Fruit fly (Drosophila melanogaster) whole organism, embryonic: ENCODE data around the gene mask.

Source experiments
- Ada2b ChIP-seq: fragments of 200-800 bp; sonication (Bioruptor generic); IDR thresholded peaks from 2 replicates; pipeline ENCODE4 v1.3.6; 2022; ENCODE audit warnings: missing biosample characterization, missing genetic modification characterization
- Antp ChIP-seq: fragments of 200-800 bp; sonication (Bioruptor generic); optimal IDR thresholded peaks from 3 replicates; lab custom pipeline; 2016; ENCODE audit warnings: missing biosample characterization, missing genetic modification characterization
- CG10979 ChIP-seq: fragments of 200-800 bp; sonication (Bioruptor generic); optimal IDR thresholded peaks from 2 replicates; lab custom pipeline; 2018; ENCODE audit warnings: missing biosample characterization, mild to moderate bottlenecking, missing genetic modification characterization, moderate library complexity
- CG12071 ChIP-seq: fragments of 200-800 bp; sonication (Bioruptor generic); optimal IDR thresholded peaks from 3 replicates; lab custom pipeline; 2018; ENCODE audit warnings: missing biosample characterization, mild to moderate bottlenecking, missing genetic modification characterization
- CG14860 ChIP-seq: fragments of 200-800 bp; sonication (Bioruptor generic); IDR thresholded peaks from 3 replicates; pipeline ENCODE4 v1.3.6; 2022; ENCODE audit warnings: missing biosample characterization, missing genetic modification characterization; ENCODE audit not compliant: partially characterized antibody
- CG1529 ChIP-seq: fragments of 200-800 bp; sonication (Bioruptor generic); optimal IDR thresholded peaks from 3 replicates; lab custom pipeline; 2018; ENCODE audit warnings: missing biosample characterization, missing genetic modification characterization
- CG15479 ChIP-seq: fragments of 200-800 bp; sonication (Bioruptor generic); optimal IDR thresholded peaks from 3 replicates; lab custom pipeline; 2019; ENCODE audit warnings: missing biosample characterization, mild to moderate bottlenecking, missing genetic modification characterization, moderate library complexity
- CG17385 ChIP-seq: fragments of 200-800 bp; sonication (Bioruptor generic); optimal IDR thresholded peaks from 3 replicates; lab custom pipeline; 2018; ENCODE audit warnings: missing biosample characterization, mild to moderate bottlenecking, missing genetic modification characterization
- CG17912 ChIP-seq: fragments of 200-800 bp; sonication (Bioruptor generic); optimal IDR thresholded peaks from 2 replicates; lab custom pipeline; 2018; ENCODE audit warnings: missing biosample characterization, mild to moderate bottlenecking, missing genetic modification characterization
- CG18476 ChIP-seq: fragments of 200-800 bp; sonication (Bioruptor generic); optimal IDR thresholded peaks from 2 replicates; lab custom pipeline; 2016; ENCODE audit warnings: missing biosample characterization, mild to moderate bottlenecking, missing genetic modification characterization
- CG2199 ChIP-seq: fragments of 200-800 bp; sonication (Bioruptor generic); IDR thresholded peaks from 3 replicates; pipeline ENCODE4 v1.3.6; 2022; ENCODE audit warnings: missing biosample characterization, missing genetic modification characterization
- CG31388 ChIP-seq: fragments of 200-800 bp; sonication (Bioruptor generic); optimal IDR thresholded peaks from 2 replicates; lab custom pipeline; 2016; ENCODE audit warnings: missing biosample characterization, missing genetic modification characterization
- CG34376 ChIP-seq: fragments of 200-800 bp; sonication (Bioruptor generic); optimal IDR thresholded peaks from 2 replicates; lab custom pipeline; 2018; ENCODE audit warnings: missing biosample characterization, mild to moderate bottlenecking, missing genetic modification characterization
- CG3995 ChIP-seq: fragments of 200-800 bp; sonication (Bioruptor generic); optimal IDR thresholded peaks from 3 replicates; lab custom pipeline; 2016; ENCODE audit warnings: missing biosample characterization, missing genetic modification characterization
- CG4617 ChIP-seq: fragments of 200-800 bp; sonication (Bioruptor generic); optimal IDR thresholded peaks from 3 replicates; lab custom pipeline; 2016; ENCODE audit warnings: missing biosample characterization, missing genetic modification characterization, borderline replicate concordance
- CG4707 ChIP-seq: fragments of 200-800 bp; sonication (Bioruptor generic); optimal IDR thresholded peaks from 2 replicates; lab custom pipeline; 2018; ENCODE audit warnings: missing biosample characterization, mild to moderate bottlenecking, missing genetic modification characterization, moderate library complexity
- CG4730 ChIP-seq: fragments of 200-800 bp; sonication (Bioruptor generic); IDR thresholded peaks from 2 replicates; pipeline ENCODE4 v1.3.6; 2022; ENCODE audit warnings: missing biosample characterization, missing genetic modification characterization
- CG6689 ChIP-seq: fragments of 200-800 bp; sonication (Bioruptor generic); IDR thresholded peaks from 2 replicates; pipeline ENCODE4 v1.3.6; 2022; ENCODE audit warnings: missing biosample characterization, missing genetic modification characterization
- CG7745 ChIP-seq: fragments of 200-800 bp; sonication (Bioruptor generic); optimal IDR thresholded peaks from 2 replicates; lab custom pipeline; 2018; ENCODE audit warnings: missing biosample characterization, mild to moderate bottlenecking, missing genetic modification characterization, moderate library complexity
- CG7963 ChIP-seq: fragments of 200-800 bp; sonication (Bioruptor generic); IDR thresholded peaks from 3 replicates; pipeline ENCODE4 v1.3.6; 2022; ENCODE audit warnings: missing biosample characterization, missing genetic modification characterization; ENCODE audit not compliant: partially characterized antibody
- Chrac-16 ChIP-seq: fragments of 200-800 bp; sonication (Bioruptor generic); optimal IDR thresholded peaks from 3 replicates; lab custom pipeline; 2016; ENCODE audit warnings: missing biosample characterization, missing genetic modification characterization
- D19B ChIP-seq: fragments of 200-800 bp; sonication (Bioruptor generic); optimal IDR thresholded peaks from 2 replicates; lab custom pipeline; 2017; ENCODE audit warnings: missing biosample characterization, mild to moderate bottlenecking, missing genetic modification characterization
- HHEX ChIP-seq: fragments of 200-800 bp; sonication (Bioruptor generic); optimal IDR thresholded peaks from 3 replicates; lab custom pipeline; 2017; ENCODE audit warnings: missing biosample characterization, mild to moderate bottlenecking, missing genetic modification characterization, missing genetic modification reagents
- HLH3B ChIP-seq: fragments of 200-800 bp; sonication (Bioruptor generic); IDR thresholded peaks from 2 replicates; pipeline ENCODE4 v1.3.6; 2022; ENCODE audit warnings: missing biosample characterization, missing genetic modification characterization
- Mrtf ChIP-seq: fragments of 200-800 bp; sonication (Bioruptor generic); IDR thresholded peaks from 3 replicates; pipeline ENCODE4 v1.3.6; 2022; ENCODE audit warnings: missing biosample characterization, missing genetic modification characterization
- NC2α ChIP-seq: fragments of 200-800 bp; sonication (Bioruptor generic); optimal IDR thresholded peaks from 2 replicates; lab custom pipeline; 2016; ENCODE audit warnings: missing biosample characterization, missing genetic modification characterization
- NC2β ChIP-seq: fragments of 200-800 bp; sonication (Bioruptor generic); optimal IDR thresholded peaks from 2 replicates; lab custom pipeline; 2016; ENCODE audit warnings: missing biosample characterization, missing genetic modification characterization
- Nf-YC ChIP-seq: fragments of 200-800 bp; optimal IDR thresholded peaks from 3 replicates; lab custom pipeline; 2019; ENCODE audit warnings: missing biosample characterization, mild to moderate bottlenecking, missing genetic modification characterization, moderate library complexity
- Sry-δ ChIP-seq: fragments of 200-800 bp; sonication (Bioruptor generic); optimal IDR thresholded peaks from 2 replicates; lab custom pipeline; 2016; ENCODE audit warnings: missing biosample characterization, missing genetic modification characterization
- amos ChIP-seq: fragments of 200-800 bp; sonication (Bioruptor generic); IDR thresholded peaks from 2 replicates; pipeline ENCODE4 v1.3.6; 2022; ENCODE audit warnings: missing biosample characterization, missing genetic modification characterization; ENCODE audit not compliant: partially characterized antibody
- caup ChIP-seq: fragments of 200-800 bp; sonication (Bioruptor generic); optimal IDR thresholded peaks from 3 replicates; lab custom pipeline; 2017; ENCODE audit warnings: missing biosample characterization, mild to moderate bottlenecking, missing genetic modification characterization, moderate library complexity; ENCODE audit not compliant: severe bottlenecking
- chinmo ChIP-seq: fragments of 200-800 bp; sonication (Bioruptor generic); IDR thresholded peaks from 4 replicates; pipeline ENCODE4 v1.3.6; 2022; ENCODE audit warnings: missing biosample characterization, missing genetic modification characterization; ENCODE audit not compliant: partially characterized antibody
- chn ChIP-seq: fragments of 200-800 bp; sonication (Bioruptor generic); optimal IDR thresholded peaks from 2 replicates; lab custom pipeline; 2016; ENCODE audit warnings: missing biosample characterization, missing genetic modification characterization
- cwo ChIP-seq: fragments of 200-800 bp; sonication (Bioruptor generic); optimal IDR thresholded peaks from 3 replicates; lab custom pipeline; 2017; ENCODE audit warnings: missing biosample characterization, missing genetic modification characterization, mild to moderate bottlenecking, moderate library complexity, missing genetic modification reagents
- exex ChIP-seq: fragments of 200-800 bp; sonication (Bioruptor generic); optimal IDR thresholded peaks from 4 replicates; lab custom pipeline; 2018; ENCODE audit warnings: missing biosample characterization, mild to moderate bottlenecking, missing genetic modification characterization, moderate library complexity
- fd3F ChIP-seq: fragments of 200-800 bp; sonication (Bioruptor generic); optimal IDR thresholded peaks from 2 replicates; lab custom pipeline; 2018; ENCODE audit warnings: missing biosample characterization, mild to moderate bottlenecking, missing genetic modification characterization, moderate library complexity
- grau ChIP-seq: fragments of 200-800 bp; optimal IDR thresholded peaks from 3 replicates; lab custom pipeline; 2019; ENCODE audit warnings: missing biosample characterization, mild to moderate bottlenecking, missing genetic modification characterization, moderate library complexity
- hkb ChIP-seq, 2 experiments: fragments of 200-800 bp in 1 of 2; fragments of >200 bp in 1 of 2; sonication (Bioruptor generic) in 1 of 2; IDR thresholded peaks in 1 of 2; optimal IDR thresholded peaks in 1 of 2; 2 replicates each; pipeline versions ENCODE4 v1.3.6 to Lab custom; 2017 to 2022; ENCODE audit warnings: missing biosample characterization in 1 of 2, missing genetic modification characterization in 1 of 2
- inv ChIP-seq: fragments of 200-800 bp; sonication (Bioruptor generic); IDR thresholded peaks from 2 replicates; pipeline ENCODE4 v1.3.6; 2022; ENCODE audit warnings: missing biosample characterization, missing genetic modification characterization; ENCODE audit not compliant: partially characterized antibody
- ken ChIP-seq: fragments of 200-800 bp; sonication (Bioruptor generic); IDR thresholded peaks from 3 replicates; pipeline ENCODE4 v1.3.6; 2022; ENCODE audit warnings: missing biosample characterization, missing genetic modification characterization
- knrl ChIP-seq: fragments of 200-800 bp; sonication (Bioruptor generic); IDR thresholded peaks from 3 replicates; pipeline ENCODE4 v1.3.6; 2022; ENCODE audit warnings: missing biosample characterization, missing genetic modification characterization; ENCODE audit not compliant: partially characterized antibody
- mld ChIP-seq: fragments of 200-800 bp; sonication (Bioruptor generic); IDR thresholded peaks from 3 replicates; pipeline ENCODE4 v1.3.6; 2022; ENCODE audit warnings: missing biosample characterization, missing genetic modification characterization; ENCODE audit not compliant: partially characterized antibody
- nom ChIP-seq: fragments of 200-800 bp; sonication (Bioruptor generic); optimal IDR thresholded peaks from 2 replicates; lab custom pipeline; 2017; ENCODE audit warnings: missing biosample characterization, missing genetic modification characterization, mild to moderate bottlenecking, moderate library complexity, missing genetic modification reagents
- ranshi ChIP-seq: fragments of 200-800 bp; sonication (Bioruptor generic); IDR thresholded peaks from 2 replicates; pipeline ENCODE4 v1.3.6; 2022; ENCODE audit warnings: missing biosample characterization, missing genetic modification characterization
- sna ChIP-seq: fragments of 200-800 bp; sonication (Bioruptor generic); IDR thresholded peaks from 2 replicates; pipeline ENCODE4 v1.3.6; 2022; ENCODE audit warnings: missing biosample characterization, missing genetic modification characterization; ENCODE audit not compliant: partially characterized antibody
- tll ChIP-seq, 2 experiments: fragments of 200-800 bp in 1 of 2; fragments of >200 bp in 1 of 2; sonication (Bioruptor generic) in 1 of 2; optimal IDR thresholded peaks; 2 replicates each; lab custom pipeline; 2017 to 2019; ENCODE audit warnings: missing biosample characterization in 2 of 2, missing genetic modification characterization in 2 of 2, mild to moderate bottlenecking in 1 of 2, moderate library complexity in 1 of 2
- trem ChIP-seq: fragments of 200-800 bp; optimal IDR thresholded peaks from 3 replicates; lab custom pipeline; 2019; ENCODE audit warnings: missing biosample characterization, mild to moderate bottlenecking, missing genetic modification characterization, moderate library complexity
- vnd ChIP-seq: fragments of 200-800 bp; sonication (Bioruptor generic); IDR thresholded peaks from 3 replicates; pipeline ENCODE4 v1.3.6; 2022; ENCODE audit warnings: missing biosample characterization, missing genetic modification characterization; ENCODE audit not compliant: partially characterized antibody
- zfh1 ChIP-seq: fragments of 200-800 bp; sonication (Bioruptor generic); IDR thresholded peaks from 3 replicates; pipeline ENCODE4 v1.3.6; 2022; ENCODE audit warnings: missing biosample characterization, missing genetic modification characterization

mask gene

DNA sequence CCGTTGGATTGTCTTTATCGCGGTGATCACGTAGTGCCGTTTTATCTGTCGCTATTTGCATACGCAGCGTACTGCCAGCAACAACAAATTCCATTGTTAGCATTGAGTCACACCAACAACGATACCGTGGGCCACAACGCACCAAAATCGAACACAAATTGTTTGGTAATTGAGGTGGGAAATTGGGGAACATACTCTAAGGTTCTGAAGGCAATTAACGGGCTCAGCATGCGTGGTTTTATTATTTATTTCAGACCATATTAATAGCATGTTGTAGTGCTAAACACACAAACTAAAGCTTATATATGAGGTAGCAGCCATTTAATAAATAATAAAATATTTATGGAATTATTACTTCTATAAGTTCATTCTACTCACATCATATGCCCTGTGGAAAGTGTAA lies 68.2 kb downstream of the mask start (continued):
- TF ChIP-seq exex (tag; lab: Kevin White, UChicago) = no peak
- TF ChIP-seq caup = peak; percentile 17
- TF ChIP-seq CG12071 = peak; percentile 23
- no peak for TF ChIP-seq Antp (GFP tag; lab: Kevin White, UChicago)
- TF ChIP-seq knrl (GFP tag; lab: Robert Waterston, UW) = no peak
- no peak for TF ChIP-seq CG18476 (GFP tag; lab: Kevin White, UChicago)
- no peak for TF ChIP-seq Ada2b
- TF ChIP-seq Nf-YC = no peak
- TF ChIP-seq chn (GFP tag; lab: Kevin White, UChicago) = no peak
- TF ChIP-seq HHEX (GFP tag; lab: Kevin White, UChicago) = peak; percentile 2
- no peak for TF ChIP-seq mld
- TF ChIP-seq CG17912 (GFP tag; lab: Kevin White, UChicago) = no peak
- no peak for TF ChIP-seq CG2199 (GFP tag; lab: Robert Waterston, UW)
- TF ChIP-seq CG7963 (GFP tag; lab: Robert Waterston, UW) = no peak
- TF ChIP-seq CG31388 (GFP tag; lab: Kevin White, UChicago) = no peak
- TF ChIP-seq fd3F (GFP tag; lab: Kevin White, UChicago) = no peak
- TF ChIP-seq grau (tag; lab: Kevin White, UChicago) = peak; percentile 34
- TF ChIP-seq CG17385 (GFP tag; lab: Kevin White, UChicago) = peak; percentile 16
- TF ChIP-seq CG34376 (GFP tag; lab: Kevin White, UChicago) = no peak
- no peak for TF ChIP-seq NC2α (GFP tag; lab: Kevin White, UChicago)
- no peak for TF ChIP-seq Chrac-16 (GFP tag; lab: Kevin White, UChicago)
- no peak for TF ChIP-seq hkb (optimal IDR thresholded peaks at IDR 0.05; lab: Kevin White, UChicago)
- TF ChIP-seq hkb (GFP tag; IDR thresholded peaks at IDR 0.05; lab: Robert Waterston, UW) = peak; percentile 48
- no peak for TF ChIP-seq Sry-δ
- TF ChIP-seq sna (GFP tag; lab: Robert Waterston, UW) = no peak
- TF ChIP-seq Mrtf = no peak
- no peak for TF ChIP-seq CG4617
- no peak for TF ChIP-seq zfh1 (GFP tag; lab: Robert Waterston, UW)
- no peak for TF ChIP-seq CG3995
- TF ChIP-seq vnd = no peak
- peak; percentile 44 for TF ChIP-seq CG6689
- TF ChIP-seq trem (tag; lab: Kevin White, UChicago) = no peak
- no peak for TF ChIP-seq CG7745 (tag; lab: Kevin White, UChicago)
- no peak for TF ChIP-seq NC2β (GFP tag; lab: Kevin White, UChicago)
- TF ChIP-seq tll (GFP tag; optimal IDR thresholded peaks at IDR 0.05; lab: Kevin White, UChicago) = no peak
- peak; percentile 44; the same call in 2 of the 3 replicates for TF ChIP-seq ken (GFP tag; lab: Robert Waterston, UW)
- TF ChIP-seq CG10979 (tag; lab: Kevin White, UChicago) = peak; percentile 33
- no peak for TF ChIP-seq cwo
- no peak for TF ChIP-seq inv (GFP tag; lab: Robert Waterston, UW)
- no peak for TF ChIP-seq amos (GFP tag; lab: Robert Waterston, UW)
- TF ChIP-seq CG14860 (GFP tag; lab: Robert Waterston, UW) = no peak
- TF ChIP-seq HLH3B (GFP tag; lab: Robert Waterston, UW) = no peak
- peak; percentile 62; the same call in 1 of the 4 replicates for TF ChIP-seq chinmo
- TF ChIP-seq CG1529 = peak; percentile 17
- no peak for TF ChIP-seq CG15479 (GFP tag; lab: Kevin White, UChicago)
- no peak; the same call in 1 of the 2 replicates for TF ChIP-seq ranshi (GFP tag; lab: Robert Waterston, UW)
- no peak for TF ChIP-seq CG4730
- TF ChIP-seq CG4707 = peak; percentile 89
- no peak for TF ChIP-seq nom
- no peak for TF ChIP-seq D19B (GFP tag; lab: Kevin White, UChicago)
